Fruit fly (Drosophila melanogaster): ENCODE data around the gene CG43248.

DNA sequence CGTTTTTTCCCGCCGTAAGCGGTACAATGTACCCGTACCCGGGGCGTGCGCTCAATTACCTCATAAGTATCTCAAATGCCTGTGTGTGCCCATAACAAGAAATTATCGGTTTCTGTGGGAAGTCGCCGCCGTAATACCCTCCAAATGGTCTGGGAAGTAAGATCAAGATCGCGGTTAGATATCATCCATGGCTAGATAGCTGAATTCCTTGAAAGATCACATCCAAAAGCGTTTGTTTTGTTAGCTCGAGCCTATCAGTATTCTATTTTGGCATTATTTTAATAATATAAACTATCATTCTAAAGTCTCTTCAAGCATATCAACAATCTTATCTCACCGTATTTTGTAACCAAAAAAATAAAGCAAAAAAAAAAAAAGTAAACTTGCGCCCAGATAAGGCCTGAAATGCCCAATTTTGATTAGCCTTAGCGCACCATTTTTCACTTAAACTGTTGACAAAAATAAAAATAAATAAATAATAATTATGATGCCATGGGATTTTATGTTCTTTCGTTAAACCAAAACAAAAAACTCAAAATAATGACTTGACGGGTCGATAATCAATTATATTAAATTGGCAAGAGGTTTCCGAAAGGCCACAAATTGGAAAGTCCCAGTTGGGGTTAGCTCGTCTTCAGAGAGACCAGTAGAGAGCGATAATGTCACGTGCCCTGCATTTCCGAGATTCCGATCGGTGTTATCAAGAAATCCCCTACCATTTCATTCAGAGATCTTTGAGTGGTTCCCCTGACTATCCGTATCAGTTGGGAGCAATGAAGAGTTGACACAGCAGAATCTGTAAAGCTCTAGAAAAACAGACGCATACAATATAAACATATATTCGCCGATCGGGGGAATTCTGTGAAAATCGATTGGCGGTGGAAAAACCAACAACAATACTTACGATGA lies 7.6 kb upstream of the CG43248 start:
- no peak for TF ChIP-seq Hr83 (GFP tag; optimal IDR thresholded peaks at IDR 0.05; ENCODE audit: poor library complexity, severe bottlenecking)
- no peak for TF ChIP-seq pan (optimal IDR thresholded peaks at IDR 0.05)
- TF ChIP-seq foxo (GFP tag; optimal IDR thresholded peaks at IDR 0.05) = no peak
- TF ChIP-seq Dfd (GFP tag; optimal IDR thresholded peaks at IDR 0.05) = no peak
- no peak for TF ChIP-seq Hr78 (GFP tag; optimal IDR thresholded peaks at IDR 0.05)
- TF ChIP-seq psq (GFP tag; optimal IDR thresholded peaks at IDR 0.05) = no peak
- no peak for TF ChIP-seq Abd-B (GFP tag; optimal IDR thresholded peaks at IDR 0.05)
- TF ChIP-seq Jra (GFP tag; optimal IDR thresholded peaks at IDR 0.05) = no peak
- TF ChIP-seq OdsH (GFP tag; optimal IDR thresholded peaks at IDR 0.05) = no peak
- no peak for TF ChIP-seq fru (GFP tag; optimal IDR thresholded peaks at IDR 0.05)
- TF ChIP-seq N (GFP tag; optimal IDR thresholded peaks at IDR 0.05) = no peak
- TF ChIP-seq Sp1 (GFP tag; optimal IDR thresholded peaks at IDR 0.05) = no peak

Measured in whole organism, wandering third instar larva.